Fruit fly (Drosophila melanogaster) whole organism, wandering third instar larva: ENCODE results near the gene rump.
A peak's percentile ranks its signal among the peaks of the same experiment; 100 is the strongest.

Experiments
- CG9705 ChIP-seq: fragments of 200-800 bp; sonication (Bioruptor generic); optimal IDR thresholded peaks from 2 replicates; lab custom pipeline; 2018; ENCODE audit warnings: missing biosample characterization, mild to moderate bottlenecking, missing genetic modification characterization
- Hr78 ChIP-seq: fragments of >200 bp; optimal IDR thresholded peaks from 2 replicates; lab custom pipeline; 2017; ENCODE audit warnings: missing biosample characterization, missing genetic modification characterization
- fru ChIP-seq: fragments of 200-800 bp; sonication (Bioruptor generic); optimal IDR thresholded peaks from 3 replicates; lab custom pipeline; 2016; ENCODE audit warnings: missing biosample characterization, mild to moderate bottlenecking, missing genetic modification characterization
- rgr ChIP-seq: fragments of 200-800 bp; sonication (Bioruptor generic); optimal IDR thresholded peaks from 3 replicates; lab custom pipeline; 2016; ENCODE audit warnings: missing biosample characterization, mild to moderate bottlenecking, missing genetic modification characterization
- sv ChIP-seq: fragments of 200-800 bp; sonication (Bioruptor generic); optimal IDR thresholded peaks from 3 replicates; lab custom pipeline; 2016; ENCODE audit warnings: missing biosample characterization, missing genetic modification characterization

- TF ChIP-seq Hr78 = no peak
- peak; percentile 37 for TF ChIP-seq rgr (GFP tag; lab: Kevin White, UChicago)
- no peak for TF ChIP-seq sv (GFP tag; lab: Kevin White, UChicago)
- TF ChIP-seq fru (GFP tag; lab: Kevin White, UChicago) = no peak
- TF ChIP-seq CG9705 = no peak
These were observed 7.7 kb downstream of the rump start, which contains the start of gene RhoL for dm6 chr3R:9502416-9502763.
